Fruit fly (Drosophila melanogaster) whole organism, embryonic: ENCODE results near the gene wrd.

Source experiments
- ATbp ChIP-seq: fragments of 200-800 bp; sonication (Bioruptor generic); optimal IDR thresholded peaks from 2 replicates; lab custom pipeline; 2017; ENCODE audit warnings: missing biosample characterization, mild to moderate bottlenecking, missing genetic modification characterization, missing genetic modification reagents
- Antp ChIP-seq: fragments of 200-800 bp; sonication (Bioruptor generic); optimal IDR thresholded peaks from 3 replicates; lab custom pipeline; 2016; ENCODE audit warnings: missing biosample characterization, missing genetic modification characterization
- Atf6 ChIP-seq: fragments of 200-800 bp; sonication (Bioruptor generic); IDR thresholded peaks from 2 replicates; pipeline ENCODE4 v1.3.6; 2022; ENCODE audit warnings: missing biosample characterization, missing genetic modification characterization
- CG12219 ChIP-seq: fragments of 200-800 bp; sonication (Bioruptor generic); optimal IDR thresholded peaks from 3 replicates; lab custom pipeline; 2018; ENCODE audit warnings: missing biosample characterization, mild to moderate bottlenecking, missing genetic modification characterization
- CG13287 ChIP-seq: fragments of 200-800 bp; sonication (Bioruptor generic); IDR thresholded peaks from 2 replicates; pipeline ENCODE4 v1.3.6; 2022; ENCODE audit warnings: missing biosample characterization, missing genetic modification characterization; ENCODE audit not compliant: partially characterized antibody
- CG17612 ChIP-seq: fragments of 200-800 bp; sonication (Bioruptor generic); IDR thresholded peaks from 2 replicates; pipeline ENCODE4 v1.3.6; 2022; ENCODE audit warnings: missing biosample characterization, missing genetic modification characterization
- CG17802 ChIP-seq: fragments of 200-800 bp; sonication (Bioruptor generic); optimal IDR thresholded peaks from 2 replicates; lab custom pipeline; 2018; ENCODE audit warnings: missing biosample characterization, mild to moderate bottlenecking, missing genetic modification characterization, moderate library complexity
- CG17829 ChIP-seq: fragments of 200-800 bp; optimal IDR thresholded peaks from 2 replicates; lab custom pipeline; 2019; ENCODE audit warnings: missing biosample characterization, mild to moderate bottlenecking, missing genetic modification characterization, moderate library complexity
- CG18011 ChIP-seq: fragments of 200-800 bp; sonication (Bioruptor generic); optimal IDR thresholded peaks from 2 replicates; lab custom pipeline; 2017; ENCODE audit warnings: missing biosample characterization, missing genetic modification characterization, mild to moderate bottlenecking, moderate library complexity, missing genotype
- CG18599 ChIP-seq: fragments of 200-800 bp; sonication (Bioruptor generic); optimal IDR thresholded peaks from 3 replicates; lab custom pipeline; 2017; ENCODE audit warnings: missing biosample characterization, missing genetic modification characterization, mild to moderate bottlenecking, moderate library complexity, missing genetic modification reagents
- CG2129 ChIP-seq: fragments of 200-800 bp; sonication (Bioruptor generic); IDR thresholded peaks from 2 replicates; pipeline ENCODE4 v1.3.6; 2022; ENCODE audit warnings: missing biosample characterization, missing genetic modification characterization; ENCODE audit not compliant: partially characterized antibody
- CG2875 ChIP-seq: fragments of 200-800 bp; sonication (Bioruptor generic); optimal IDR thresholded peaks from 2 replicates; lab custom pipeline; 2017; ENCODE audit warnings: missing biosample characterization, mild to moderate bottlenecking, missing genetic modification characterization, missing genetic modification reagents
- CG31388 ChIP-seq: fragments of 200-800 bp; sonication (Bioruptor generic); optimal IDR thresholded peaks from 2 replicates; lab custom pipeline; 2016; ENCODE audit warnings: missing biosample characterization, missing genetic modification characterization
- CG33213 ChIP-seq: fragments of 200-800 bp; sonication (Bioruptor generic); optimal IDR thresholded peaks from 3 replicates; lab custom pipeline; 2016; ENCODE audit warnings: missing biosample characterization, missing genetic modification characterization
- CG34422 ChIP-seq: fragments of 200-800 bp; sonication (Bioruptor generic); IDR thresholded peaks from 3 replicates; pipeline ENCODE4 v1.3.6; 2022; ENCODE audit warnings: missing biosample characterization, missing genetic modification characterization
- CG7987 ChIP-seq: fragments of 200-800 bp; sonication (Bioruptor generic); optimal IDR thresholded peaks from 2 replicates; lab custom pipeline; 2018; ENCODE audit warnings: missing biosample characterization, mild to moderate bottlenecking, missing genetic modification characterization, moderate library complexity
- CG8359 ChIP-seq: fragments of 200-800 bp; sonication (Bioruptor generic); optimal IDR thresholded peaks from 2 replicates; lab custom pipeline; 2017; ENCODE audit warnings: missing biosample characterization, mild to moderate bottlenecking, missing genetic modification characterization, borderline replicate concordance
- CG9797 ChIP-seq: fragments of 200-800 bp; sonication (Bioruptor generic); optimal IDR thresholded peaks from 3 replicates; lab custom pipeline; 2018; ENCODE audit warnings: missing biosample characterization, mild to moderate bottlenecking, missing genetic modification characterization
- CG9932 ChIP-seq: fragments of 200-800 bp; sonication (Bioruptor generic); IDR thresholded peaks from 2 replicates; pipeline ENCODE4 v1.3.6; 2022; ENCODE audit warnings: missing biosample characterization, missing genetic modification characterization
- Doc3 ChIP-seq: fragments of 200-800 bp; sonication (Bioruptor generic); IDR thresholded peaks from 3 replicates; pipeline ENCODE4 v1.3.6; 2022; ENCODE audit warnings: missing biosample characterization, missing genetic modification characterization; ENCODE audit not compliant: partially characterized antibody
- ERR ChIP-seq: fragments of 200-800 bp; sonication (Bioruptor generic); optimal IDR thresholded peaks from 2 replicates; lab custom pipeline; 2016; ENCODE audit warnings: missing biosample characterization, missing genetic modification characterization
- Ets65A ChIP-seq: fragments of 200-800 bp; sonication (Bioruptor generic); peaks from one replicate; lab custom pipeline; 2016; ENCODE audit warnings: missing biosample characterization, missing genetic modification characterization
- Hr78 ChIP-seq, 2 experiments: fragments of 200-800 bp in 1 of 2; fragments of >200 bp in 1 of 2; sonication (Bioruptor generic) in 1 of 2; optimal IDR thresholded peaks; 2 replicates each; lab custom pipeline; 2017 to 2019; ENCODE audit warnings: missing biosample characterization in 2 of 2, missing genetic modification characterization in 2 of 2, mild to moderate bottlenecking in 1 of 2, moderate library complexity in 1 of 2
- Jarid2 ChIP-seq: fragments of 200-800 bp; sonication (Bioruptor generic); optimal IDR thresholded peaks from 3 replicates; lab custom pipeline; 2017; ENCODE audit warnings: mild to moderate bottlenecking, missing biosample characterization, missing genetic modification reagents, missing genetic modification characterization
- Lhr ChIP-seq: fragments of 200-800 bp; sonication (Bioruptor generic); optimal IDR thresholded peaks from 3 replicates; lab custom pipeline; 2017; ENCODE audit warnings: mild to moderate bottlenecking, missing biosample characterization, missing genetic modification reagents, missing genetic modification characterization
- Mad ChIP-seq: fragments of 200-800 bp; sonication (Bioruptor generic); optimal IDR thresholded peaks from 2 replicates; lab custom pipeline; 2016; ENCODE audit warnings: missing biosample characterization, missing genetic modification characterization
- NC2α ChIP-seq: fragments of 200-800 bp; sonication (Bioruptor generic); optimal IDR thresholded peaks from 2 replicates; lab custom pipeline; 2016; ENCODE audit warnings: missing biosample characterization, missing genetic modification characterization
- Sin3A ChIP-seq: fragments of >200 bp; optimal IDR thresholded peaks from 2 replicates; lab custom pipeline; 2018
- Sry-δ ChIP-seq: fragments of 200-800 bp; sonication (Bioruptor generic); optimal IDR thresholded peaks from 2 replicates; lab custom pipeline; 2016; ENCODE audit warnings: missing biosample characterization, missing genetic modification characterization
- Trl ChIP-seq, 3 experiments: fragments of >200 bp in 2 of 3; fragments of 200-800 bp in 1 of 3; sonication (Bioruptor generic) in 1 of 3; optimal IDR thresholded peaks; 2 replicates in 1 of 3; 3 replicates in 2 of 3; lab custom pipeline; 2016 to 2017; ENCODE audit warnings: missing biosample characterization in 1 of 3, missing genetic modification characterization in 1 of 3
- bbx ChIP-seq: fragments of 200-800 bp; sonication (Bioruptor generic); IDR thresholded peaks from 2 replicates; pipeline ENCODE4 v1.3.6; 2022; ENCODE audit warnings: missing biosample characterization, missing genetic modification characterization; ENCODE audit not compliant: partially characterized antibody
- cas ChIP-seq: fragments of 200-800 bp; sonication (Bioruptor generic); IDR thresholded peaks from 2 replicates; pipeline ENCODE4 v1.3.6; 2022; ENCODE audit warnings: missing biosample characterization, missing genetic modification characterization
- danr ChIP-seq: fragments of 200-800 bp; sonication (Bioruptor generic); IDR thresholded peaks from 2 replicates; pipeline ENCODE4 v1.3.6; 2022; ENCODE audit warnings: missing biosample characterization, missing genetic modification characterization
- fd64A ChIP-seq: fragments of 200-800 bp; sonication (Bioruptor generic); optimal IDR thresholded peaks from 3 replicates; lab custom pipeline; 2018; ENCODE audit warnings: missing biosample characterization, mild to moderate bottlenecking, missing genetic modification characterization
- gsb ChIP-seq: fragments of 200-800 bp; sonication (Bioruptor generic); IDR thresholded peaks from 2 replicates; pipeline ENCODE4 v1.3.6; 2022; ENCODE audit warnings: missing biosample characterization, missing genetic modification characterization
- hbn ChIP-seq: fragments of 200-800 bp; sonication (Bioruptor generic); IDR thresholded peaks from 2 replicates; pipeline ENCODE4 v1.3.6; 2022; ENCODE audit warnings: missing biosample characterization, missing genetic modification characterization; ENCODE audit not compliant: partially characterized antibody
- hkb ChIP-seq, 2 experiments: fragments of 200-800 bp in 1 of 2; fragments of >200 bp in 1 of 2; sonication (Bioruptor generic) in 1 of 2; IDR thresholded peaks in 1 of 2; optimal IDR thresholded peaks in 1 of 2; 2 replicates each; pipeline versions ENCODE4 v1.3.6 to Lab custom; 2017 to 2022; ENCODE audit warnings: missing biosample characterization in 1 of 2, missing genetic modification characterization in 1 of 2
- ind ChIP-seq: fragments of 200-800 bp; sonication (Bioruptor generic); optimal IDR thresholded peaks from 3 replicates; lab custom pipeline; 2016; ENCODE audit warnings: missing biosample characterization, missing genetic modification characterization
- jumu ChIP-seq: fragments of 200-800 bp; sonication (Bioruptor generic); optimal IDR thresholded peaks from 3 replicates; lab custom pipeline; 2016; ENCODE audit warnings: missing biosample characterization, missing genetic modification characterization
- lilli ChIP-seq: fragments of 200-800 bp; sonication (Bioruptor generic); optimal IDR thresholded peaks from 3 replicates; lab custom pipeline; 2016; ENCODE audit warnings: missing biosample characterization, missing genetic modification characterization
- onecut ChIP-seq: fragments of 200-800 bp; sonication (Bioruptor generic); IDR thresholded peaks from 2 replicates; pipeline ENCODE4 v1.3.6; 2022; ENCODE audit warnings: missing biosample characterization, missing genetic modification characterization
- pho ChIP-seq: fragments of 200-800 bp; sonication (Bioruptor generic); optimal IDR thresholded peaks from 2 replicates; lab custom pipeline; 2016; ENCODE audit warnings: missing biosample characterization, missing genetic modification characterization
- sc ChIP-seq, 3 experiments: fragments of >200 bp in 2 of 3; fragments of 200-800 bp in 1 of 3; sonication (Bioruptor generic) in 1 of 3; optimal IDR thresholded peaks; 2 replicates in 2 of 3; 3 replicates in 1 of 3; lab custom pipeline; 2017; ENCODE audit warnings: mild to moderate bottlenecking in 1 of 3, missing biosample characterization in 1 of 3, missing genetic modification characterization in 1 of 3, missing genetic modification reagents in 1 of 3
- sens ChIP-seq: fragments of 200-800 bp; sonication (Bioruptor generic); peaks from one replicate; lab custom pipeline; 2016; ENCODE audit warnings: missing biosample characterization, missing genetic modification characterization
- sisA ChIP-seq: fragments of 200-800 bp; sonication (Bioruptor generic); IDR thresholded peaks from 2 replicates; pipeline ENCODE4 v1.3.6; 2022; ENCODE audit warnings: missing biosample characterization, missing genetic modification characterization
- tin ChIP-seq: fragments of 200-800 bp; sonication (Bioruptor generic); optimal IDR thresholded peaks from 3 replicates; lab custom pipeline; 2016; ENCODE audit warnings: missing biosample characterization, missing genetic modification characterization
- tup ChIP-seq: fragments of 200-800 bp; sonication (Bioruptor generic); optimal IDR thresholded peaks from 2 replicates; lab custom pipeline; 2016; ENCODE audit warnings: missing biosample characterization, mild to moderate bottlenecking, missing genetic modification characterization, moderate library complexity
- tx ChIP-seq: fragments of 200-800 bp; sonication (Bioruptor generic); optimal IDR thresholded peaks from 2 replicates; lab custom pipeline; 2016; ENCODE audit warnings: missing biosample characterization, missing genetic modification characterization

The wrd gene

DNA sequence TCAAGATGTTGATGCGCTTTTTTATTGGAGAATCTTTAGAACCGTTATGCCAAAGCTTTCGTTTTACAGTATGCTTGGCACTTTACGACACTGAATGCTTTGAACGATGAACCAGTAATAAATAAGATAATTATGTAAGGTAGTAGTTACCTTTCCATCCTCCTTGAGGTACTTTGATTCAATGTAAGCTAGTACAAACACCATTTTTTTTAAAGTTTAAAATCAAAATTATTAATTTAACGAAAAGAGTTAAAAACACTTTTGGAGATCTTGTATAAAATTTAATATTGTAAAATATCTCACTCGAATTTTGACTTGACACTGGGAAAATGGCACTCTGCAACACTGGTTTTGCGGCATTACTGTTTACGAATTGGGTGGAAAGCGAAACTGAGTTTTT, 17.8 kb downstream of the wrd start, which contains the start of the genes Arp5 and CG7208 (continued):
- peak; percentile 32 for TF ChIP-seq ATbp (GFP tag; lab: Kevin White, UChicago)
- peak; percentile 88 for TF ChIP-seq CG9932 (GFP tag; lab: Robert Waterston, UW)
- TF ChIP-seq hkb (optimal IDR thresholded peaks at IDR 0.05; lab: Kevin White, UChicago), result no peak
- TF ChIP-seq hkb (GFP tag; IDR thresholded peaks at IDR 0.05; lab: Robert Waterston, UW), result peak; percentile 62
- peak; percentile 82 for TF ChIP-seq CG18599 (GFP tag; lab: Kevin White, UChicago)
- peak; percentile 90 for TF ChIP-seq Ets65A (GFP tag; lab: Kevin White, UChicago)
- no peak for TF ChIP-seq ERR (GFP tag; lab: Kevin White, UChicago)
- TF ChIP-seq lilli, result peak; percentile 86
- TF ChIP-seq CG7987 (GFP tag; lab: Kevin White, UChicago), result peak; percentile 15
- TF ChIP-seq tin (GFP tag; lab: Kevin White, UChicago), result peak; percentile 71
- TF ChIP-seq fd64A (GFP tag; lab: Kevin White, UChicago), result no peak
- 0 out of 2 replicates have a peak, but pooled peaks have one; percentile 10 for TF ChIP-seq danr (GFP tag; lab: Robert Waterston, UW)
- 0 out of 2 replicates have a peak, but pooled peaks have one; percentile 8 for TF ChIP-seq gsb (GFP tag; lab: Robert Waterston, UW)
- peak; percentile 2 for TF ChIP-seq tup
- peak; percentile 62 for TF ChIP-seq sisA
- TF ChIP-seq CG17802, result peak; percentile 11
- TF ChIP-seq CG17829 (tag; lab: Kevin White, UChicago), result peak; percentile 51
- peak; percentile 55 for TF ChIP-seq Lhr (GFP tag; lab: Kevin White, UChicago)
- TF ChIP-seq sens (GFP tag; lab: Kevin White, UChicago), result peak; percentile 95
- peak; percentile 75 for TF ChIP-seq ind (GFP tag; lab: Kevin White, UChicago)
- no peak for TF ChIP-seq Jarid2 (GFP tag; lab: Kevin White, UChicago)
- TF ChIP-seq CG2875 (GFP tag; lab: Kevin White, UChicago), result no peak
- TF ChIP-seq pho (GFP tag; lab: Kevin White, UChicago), result peak; percentile 80
- TF ChIP-seq cas (GFP tag; lab: Robert Waterston, UW), result 0 out of 2 replicates have a peak, but pooled peaks have one; percentile 36
- no peak for TF ChIP-seq CG17612
- TF ChIP-seq Hr78 (GFP tag; optimal IDR thresholded peaks at IDR 0.05; lab: Kevin White, UChicago), result no peak
- TF ChIP-seq Antp, result peak; percentile 17
- TF ChIP-seq Sin3A, result peak; percentile 9
- peak; percentile 54 for TF ChIP-seq CG18011 (GFP tag; lab: Kevin White, UChicago)
- 0 out of 2 replicates have a peak, but pooled peaks have one; percentile 12 for TF ChIP-seq bbx (GFP tag; lab: Robert Waterston, UW)
- peak; percentile 29 for TF ChIP-seq CG31388
- TF ChIP-seq Doc3 (GFP tag; lab: Robert Waterston, UW), result peak; percentile 37; the same call in 2 of the 3 replicates
- peak; percentile 63; the same call in 1 of the 3 replicates for TF ChIP-seq CG34422 (GFP tag; lab: Robert Waterston, UW)
- peak; percentile 7 for TF ChIP-seq CG12219
- TF ChIP-seq hbn (GFP tag; lab: Robert Waterston, UW), result no peak
- peak; percentile 6 for TF ChIP-seq NC2α (GFP tag; lab: Kevin White, UChicago)
- TF ChIP-seq CG33213, result peak; percentile 53
- TF ChIP-seq CG8359 (GFP tag; lab: Kevin White, UChicago), result no peak
- no peak for TF ChIP-seq CG9797
- peak; percentile 41 for TF ChIP-seq tx
- TF ChIP-seq Mad (GFP tag; lab: Kevin White, UChicago), result peak; percentile 53
- peak; percentile 32 for TF ChIP-seq Sry-δ (GFP tag; lab: Kevin White, UChicago)
- no peak for TF ChIP-seq sc (optimal IDR thresholded peaks at IDR 0.05; lab: Kevin White, UChicago)
- TF ChIP-seq sc (GFP tag; optimal IDR thresholded peaks at IDR 0.05; lab: Kevin White, UChicago), result peak; percentile 47
- peak; percentile 59 for TF ChIP-seq CG13287 (GFP tag; lab: Robert Waterston, UW)
- peak; percentile 56; the same call in 1 of the 2 replicates for TF ChIP-seq Atf6 (GFP tag; lab: Robert Waterston, UW)
- TF ChIP-seq onecut, result no peak
- no peak for TF ChIP-seq Trl (optimal IDR thresholded peaks at IDR 0.05; lab: Kevin White, UChicago)
- TF ChIP-seq Trl (GFP tag; optimal IDR thresholded peaks at IDR 0.05; lab: Kevin White, UChicago), result peak; percentile 46
- peak; percentile 49 for TF ChIP-seq jumu
- TF ChIP-seq CG2129 (GFP tag; lab: Robert Waterston, UW), result no peak
